Worm (Caenorhabditis elegans) whole organism, L2 larva: ENCODE measurements around the gene itsn-1.

ENCODE experiments used
- ama-1 ChIP-seq: fragments of 150-350 bp; optimal IDR thresholded peaks from 2 replicates; lab custom pipeline; 2018; ENCODE audit warnings: inconsistent platforms
- egl-27 ChIP-seq: sonication (generic microtip); optimal IDR thresholded peaks from 3 replicates; lab custom pipeline; 2017; ENCODE audit warnings: missing biosample characterization, missing genetic modification reagents, missing genetic modification characterization
- nhr-11 ChIP-seq: fragments of 150-350 bp; optimal IDR thresholded peaks from 2 replicates; lab custom pipeline; 2014; ENCODE audit warnings: missing biosample characterization, missing genetic modification characterization
- nhr-12 ChIP-seq: fragments of 150-350 bp; optimal IDR thresholded peaks from 2 replicates; lab custom pipeline; 2014; ENCODE audit warnings: missing biosample characterization, missing genetic modification characterization
- sma-9 ChIP-seq, 2 experiments: fragments of 150-350 bp in 1 of 2; sonication (generic microtip) in 1 of 2; optimal IDR thresholded peaks; 2 replicates each; lab custom pipeline; 2014 to 2016; ENCODE audit warnings: missing genetic modification characterization in 2 of 2, mild to moderate bottlenecking in 1 of 2, missing biosample characterization in 1 of 2, missing compliant biosample characterization in 1 of 2, missing genetic modification reagents in 1 of 2, moderate library complexity in 1 of 2
- unc-62 ChIP-seq: fragments of 150-350 bp; optimal IDR thresholded peaks from 2 replicates; lab custom pipeline; 2014; ENCODE audit warnings: missing biosample characterization, missing genetic modification reagents, missing genetic modification characterization

- TF ChIP-seq ama-1 (lab: Kevin White, UChicago): no peak
- TF ChIP-seq unc-62 (GFP tag; lab: Kevin White, UChicago): no peak
- no peak for TF ChIP-seq egl-27 (tag; lab: Kevin White, UChicago)
- no peak for TF ChIP-seq nhr-11 (tag; lab: Kevin White, UChicago)
- no peak for TF ChIP-seq sma-9 (GFP tag; optimal IDR thresholded peaks at IDR 0.05; lab: Kevin White, UChicago)
- TF ChIP-seq sma-9 (tag; optimal IDR thresholded peaks at IDR 0.05; lab: Kevin White, UChicago): no peak
- TF ChIP-seq nhr-12 (tag; lab: Kevin White, UChicago): no peak
Observed at ce11 chrIV:17118987-17119732, at the start of gene itsn-1.
